Fruit fly (Drosophila melanogaster) whole organism, embryonic: ENCODE measurements around the gene CG46462.

Source experiments
- CG10565 ChIP-seq: fragments of 200-800 bp; sonication (Bioruptor generic); optimal IDR thresholded peaks from 3 replicates; lab custom pipeline; 2016; ENCODE audit warnings: missing biosample characterization, mild to moderate bottlenecking, missing genetic modification characterization
- CG11093 ChIP-seq: fragments of 200-800 bp; sonication (Bioruptor generic); IDR thresholded peaks from 3 replicates; pipeline ENCODE4 v1.3.6; 2022; ENCODE audit warnings: missing biosample characterization, missing genetic modification characterization
- CG12299 ChIP-seq: fragments of 200-800 bp; sonication (Bioruptor generic); optimal IDR thresholded peaks from 2 replicates; lab custom pipeline; 2018; ENCODE audit warnings: missing biosample characterization, mild to moderate bottlenecking, missing genetic modification characterization
- CG12391 ChIP-seq: fragments of 200-800 bp; sonication (Bioruptor generic); optimal IDR thresholded peaks from 3 replicates; lab custom pipeline; 2018; ENCODE audit warnings: missing biosample characterization, mild to moderate bottlenecking, missing genetic modification characterization, moderate library complexity
- CG13296 ChIP-seq: fragments of 200-800 bp; sonication (Bioruptor generic); optimal IDR thresholded peaks from 3 replicates; lab custom pipeline; 2018; ENCODE audit warnings: missing biosample characterization, mild to moderate bottlenecking, missing genetic modification characterization
- CG14050 ChIP-seq: fragments of 200-800 bp; sonication (Bioruptor generic); IDR thresholded peaks from 3 replicates; pipeline ENCODE4 v1.3.6; 2022; ENCODE audit warnings: missing biosample characterization, missing genetic modification characterization
- CG15696 ChIP-seq: fragments of 200-800 bp; sonication (Bioruptor generic); optimal IDR thresholded peaks from 2 replicates; lab custom pipeline; 2019; ENCODE audit warnings: missing biosample characterization, mild to moderate bottlenecking, missing genetic modification characterization, moderate library complexity
- CG1603 ChIP-seq: fragments of 200-800 bp; sonication (Bioruptor generic); optimal IDR thresholded peaks from 2 replicates; lab custom pipeline; 2019; ENCODE audit warnings: missing biosample characterization, mild to moderate bottlenecking, missing genetic modification characterization, moderate library complexity
- CG17802 ChIP-seq: fragments of 200-800 bp; sonication (Bioruptor generic); optimal IDR thresholded peaks from 2 replicates; lab custom pipeline; 2018; ENCODE audit warnings: missing biosample characterization, mild to moderate bottlenecking, missing genetic modification characterization, moderate library complexity
- CG18599 ChIP-seq: fragments of 200-800 bp; sonication (Bioruptor generic); optimal IDR thresholded peaks from 3 replicates; lab custom pipeline; 2017; ENCODE audit warnings: missing biosample characterization, missing genetic modification characterization, mild to moderate bottlenecking, moderate library complexity, missing genetic modification reagents
- CG2889 ChIP-seq: fragments of 200-800 bp; sonication (Bioruptor generic); IDR thresholded peaks from 3 replicates; pipeline ENCODE4 v1.3.6; 2022; ENCODE audit warnings: missing biosample characterization, missing genetic modification characterization
- CG31388 ChIP-seq: fragments of 200-800 bp; sonication (Bioruptor generic); optimal IDR thresholded peaks from 2 replicates; lab custom pipeline; 2016; ENCODE audit warnings: missing biosample characterization, missing genetic modification characterization
- CG31441 ChIP-seq: fragments of 200-800 bp; sonication (Bioruptor generic); IDR thresholded peaks from 2 replicates; pipeline ENCODE4 v1.3.6; 2022; ENCODE audit warnings: missing biosample characterization, missing genetic modification characterization
- CG32532 ChIP-seq: fragments of 200-800 bp; sonication (Bioruptor generic); IDR thresholded peaks from 2 replicates; pipeline ENCODE4 v1.3.6; 2022; ENCODE audit warnings: missing biosample characterization, missing genetic modification characterization
- CG3726 ChIP-seq: fragments of 200-800 bp; sonication (Bioruptor generic); IDR thresholded peaks from 3 replicates; pipeline ENCODE4, ENCODE4 v1.3.6; 2022; ENCODE audit warnings: missing biosample characterization, missing genetic modification characterization
- CG8281 ChIP-seq: fragments of 200-800 bp; sonication (Bioruptor generic); optimal IDR thresholded peaks from 2 replicates; lab custom pipeline; 2018; ENCODE audit warnings: missing biosample characterization, mild to moderate bottlenecking, missing genetic modification characterization, moderate library complexity
- CG8359 ChIP-seq: fragments of 200-800 bp; sonication (Bioruptor generic); optimal IDR thresholded peaks from 2 replicates; lab custom pipeline; 2017; ENCODE audit warnings: missing biosample characterization, mild to moderate bottlenecking, missing genetic modification characterization, borderline replicate concordance
- Dek ChIP-seq: fragments of 200-800 bp; sonication (Bioruptor generic); optimal IDR thresholded peaks from 3 replicates; lab custom pipeline; 2019; ENCODE audit warnings: missing biosample characterization, mild to moderate bottlenecking, missing genetic modification characterization, moderate library complexity
- Dip3 ChIP-seq: fragments of 200-800 bp; sonication (Bioruptor generic); optimal IDR thresholded peaks from 3 replicates; lab custom pipeline; 2016; ENCODE audit warnings: missing biosample characterization, missing genetic modification characterization
- Dp ChIP-seq: fragments of 200-800 bp; sonication (Bioruptor generic); optimal IDR thresholded peaks from 2 replicates; lab custom pipeline; 2018; ENCODE audit warnings: missing biosample characterization, mild to moderate bottlenecking, missing genetic modification characterization, moderate library complexity
- Ets65A ChIP-seq: fragments of 200-800 bp; sonication (Bioruptor generic); peaks from one replicate; lab custom pipeline; 2016; ENCODE audit warnings: missing biosample characterization, missing genetic modification characterization
- Jarid2 ChIP-seq: fragments of 200-800 bp; sonication (Bioruptor generic); optimal IDR thresholded peaks from 3 replicates; lab custom pipeline; 2017; ENCODE audit warnings: mild to moderate bottlenecking, missing biosample characterization, missing genetic modification reagents, missing genetic modification characterization
- Med ChIP-seq: fragments of 200-800 bp; sonication (Bioruptor generic); peaks from one replicate; lab custom pipeline; 2016; ENCODE audit warnings: missing biosample characterization, missing genetic modification characterization, mild to moderate bottlenecking, inconsistent platforms, moderate library complexity
- Oli ChIP-seq: fragments of 200-800 bp; sonication (Bioruptor generic); optimal IDR thresholded peaks from 2 replicates; lab custom pipeline; 2018; ENCODE audit warnings: missing biosample characterization, mild to moderate bottlenecking, missing genetic modification characterization, moderate library complexity
- Pdp1 ChIP-seq, 2 experiments: fragments of 200-800 bp; sonication (Bioruptor generic); optimal IDR thresholded peaks; 3 replicates each; lab custom pipeline; 2016; ENCODE audit warnings: missing biosample characterization in 2 of 2, missing genetic modification characterization in 2 of 2, mild to moderate bottlenecking in 1 of 2, moderate library complexity in 1 of 2
- Ptx1 ChIP-seq: fragments of 200-800 bp; sonication (Bioruptor generic); IDR thresholded peaks from 2 replicates; pipeline ENCODE4 v1.3.6; 2022; ENCODE audit warnings: missing biosample characterization, missing genetic modification characterization
- Scr ChIP-seq: fragments of 200-800 bp; sonication (Bioruptor generic); IDR thresholded peaks from 2 replicates; pipeline ENCODE4 v1.3.6; 2022; ENCODE audit warnings: missing biosample characterization, missing genetic modification characterization; ENCODE audit not compliant: partially characterized antibody
- Spps ChIP-seq: fragments of 200-800 bp; sonication (Bioruptor generic); optimal IDR thresholded peaks from 2 replicates; lab custom pipeline; 2018; ENCODE audit warnings: missing biosample characterization, mild to moderate bottlenecking, missing genetic modification characterization
- Usf ChIP-seq: fragments of 200-800 bp; sonication (Bioruptor generic); optimal IDR thresholded peaks from 2 replicates; lab custom pipeline; 2017; ENCODE audit warnings: missing genotype, missing biosample characterization, missing genetic modification characterization
- Vsx1 ChIP-seq: fragments of 200-800 bp; sonication (Bioruptor generic); optimal IDR thresholded peaks from 2 replicates; lab custom pipeline; 2017; ENCODE audit warnings: missing biosample characterization, mild to moderate bottlenecking, missing genetic modification characterization, missing genetic modification reagents
- Xbp1 ChIP-seq: fragments of 200-800 bp; sonication (Bioruptor generic); optimal IDR thresholded peaks from 3 replicates; lab custom pipeline; 2016; ENCODE audit warnings: missing biosample characterization, mild to moderate bottlenecking, missing genetic modification characterization
- YL-1 ChIP-seq: fragments of 200-800 bp; sonication (Bioruptor generic); optimal IDR thresholded peaks from 3 replicates; lab custom pipeline; 2017; ENCODE audit warnings: missing biosample characterization, mild to moderate bottlenecking, missing genetic modification characterization
- abd-A ChIP-seq: fragments of 200-800 bp; sonication (Bioruptor generic); optimal IDR thresholded peaks from 3 replicates; lab custom pipeline; 2019; ENCODE audit warnings: missing biosample characterization, mild to moderate bottlenecking, missing genetic modification characterization, moderate library complexity
- aop ChIP-seq: fragments of 200-800 bp; sonication (Bioruptor generic); IDR thresholded peaks from 2 replicates; pipeline ENCODE4 v1.3.6; 2022; ENCODE audit warnings: missing biosample characterization, missing genetic modification characterization
- bbx ChIP-seq: fragments of 200-800 bp; sonication (Bioruptor generic); IDR thresholded peaks from 2 replicates; pipeline ENCODE4 v1.3.6; 2022; ENCODE audit warnings: missing biosample characterization, missing genetic modification characterization; ENCODE audit not compliant: partially characterized antibody
- bcd ChIP-seq: fragments of 200-800 bp; sonication (Bioruptor generic); optimal IDR thresholded peaks from 2 replicates; lab custom pipeline; 2017; ENCODE audit warnings: missing biosample characterization, mild to moderate bottlenecking, missing genetic modification characterization
- cad ChIP-seq: fragments of >200 bp; optimal IDR thresholded peaks from 2 replicates; lab custom pipeline; 2017; ENCODE audit warnings: missing biosample characterization, missing genetic modification characterization
- crp ChIP-seq, 2 experiments: fragments of 200-800 bp; sonication (Bioruptor generic); optimal IDR thresholded peaks; 2 replicates in 1 of 2; 3 replicates in 1 of 2; lab custom pipeline; 2017; ENCODE audit warnings: missing biosample characterization in 2 of 2, missing genetic modification characterization in 2 of 2, mild to moderate bottlenecking in 1 of 2, moderate library complexity in 1 of 2
- esg ChIP-seq: fragments of 200-800 bp; sonication (Bioruptor generic); conservative IDR thresholded peaks from 2 replicates; pipeline ENCODE4 v1.3.6; 2022; ENCODE audit warnings: missing biosample characterization, missing genetic modification characterization
- fd102C ChIP-seq: fragments of 200-800 bp; sonication (Bioruptor generic); optimal IDR thresholded peaks from 2 replicates; lab custom pipeline; 2018; ENCODE audit warnings: missing biosample characterization, mild to moderate bottlenecking, missing genetic modification characterization, moderate library complexity
- gro ChIP-seq: fragments of 200-800 bp; sonication (Bioruptor generic); optimal IDR thresholded peaks from 2 replicates; lab custom pipeline; 2016; ENCODE audit warnings: missing biosample characterization, missing genetic modification characterization
- her ChIP-seq: fragments of 200-800 bp; sonication (Bioruptor generic); optimal IDR thresholded peaks from 2 replicates; lab custom pipeline; 2016; ENCODE audit warnings: missing biosample characterization, missing genetic modification characterization
- inv ChIP-seq: fragments of 200-800 bp; sonication (Bioruptor generic); IDR thresholded peaks from 2 replicates; pipeline ENCODE4 v1.3.6; 2022; ENCODE audit warnings: missing biosample characterization, missing genetic modification characterization; ENCODE audit not compliant: partially characterized antibody
- kni ChIP-seq: fragments of 200-800 bp; sonication (Bioruptor generic); optimal IDR thresholded peaks from 3 replicates; lab custom pipeline; 2017; ENCODE audit warnings: mild to moderate bottlenecking, missing biosample characterization, missing genetic modification reagents, missing genetic modification characterization
- pho ChIP-seq: fragments of 200-800 bp; sonication (Bioruptor generic); optimal IDR thresholded peaks from 2 replicates; lab custom pipeline; 2016; ENCODE audit warnings: missing biosample characterization, missing genetic modification characterization
- sob ChIP-seq: fragments of 200-800 bp; sonication (Bioruptor generic); IDR thresholded peaks from 2 replicates; pipeline ENCODE4 v1.3.6; 2022; ENCODE audit warnings: missing biosample characterization, missing genetic modification characterization
- tin ChIP-seq: fragments of 200-800 bp; sonication (Bioruptor generic); optimal IDR thresholded peaks from 3 replicates; lab custom pipeline; 2016; ENCODE audit warnings: missing biosample characterization, missing genetic modification characterization
- tll ChIP-seq, 2 experiments: fragments of 200-800 bp in 1 of 2; fragments of >200 bp in 1 of 2; sonication (Bioruptor generic) in 1 of 2; optimal IDR thresholded peaks; 2 replicates each; lab custom pipeline; 2017 to 2019; ENCODE audit warnings: missing biosample characterization in 2 of 2, missing genetic modification characterization in 2 of 2, mild to moderate bottlenecking in 1 of 2, moderate library complexity in 1 of 2
- wek ChIP-seq: fragments of 200-800 bp; sonication (Bioruptor generic); optimal IDR thresholded peaks from 3 replicates; lab custom pipeline; 2018; ENCODE audit warnings: missing biosample characterization, mild to moderate bottlenecking, missing genetic modification characterization, moderate library complexity

Gene CG46462

dm6 chr3L:19924771-19925304, 6.7 kb upstream of the CG46462 start, which contains the start of gene Grasp65 (continued):
- no peak for TF ChIP-seq bcd (GFP tag; lab: Kevin White, UChicago)
- peak in 1 of 2 experiments; percentile 14 for TF ChIP-seq Pdp1 (GFP tag; optimal IDR thresholded peaks at IDR 0.05; lab: Kevin White, UChicago)
- peak; percentile 3 for TF ChIP-seq Dp (GFP tag; lab: Kevin White, UChicago)
- TF ChIP-seq CG12391 (tag; lab: Kevin White, UChicago), result peak; percentile 35
- peak; percentile 96 for TF ChIP-seq wek
- no peak for TF ChIP-seq CG2889
- TF ChIP-seq sob (GFP tag; lab: Robert Waterston, UW), result no peak
- TF ChIP-seq Oli (tag; lab: Kevin White, UChicago), result no peak
- peak; percentile 29; the same call in 1 of the 2 replicates for TF ChIP-seq CG31441 (GFP tag; lab: Robert Waterston, UW)
- peak; percentile 40; the same call in 1 of the 2 replicates for TF ChIP-seq bbx (GFP tag; lab: Robert Waterston, UW)
- no peak for TF ChIP-seq kni
- no peak for TF ChIP-seq fd102C
- TF ChIP-seq CG3726 (GFP tag; lab: Robert Waterston, UW), result no peak
- peak; percentile 38 for TF ChIP-seq CG1603
- TF ChIP-seq Dek, result peak; percentile 32
- peak; percentile 31 for TF ChIP-seq CG13296
- peak; percentile 15 to 91 for TF ChIP-seq crp (GFP tag; optimal IDR thresholded peaks at IDR 0.05; lab: Kevin White, UChicago)
- no peak for TF ChIP-seq inv (GFP tag; lab: Robert Waterston, UW)
- peak; percentile 18; the same call in 1 of the 2 replicates for TF ChIP-seq CG32532
- no peak for TF ChIP-seq CG12299 (tag; lab: Kevin White, UChicago)
- TF ChIP-seq pho (GFP tag; lab: Kevin White, UChicago), result no peak
- TF ChIP-seq CG10565, result no peak
- TF ChIP-seq Spps (tag; lab: Kevin White, UChicago), result no peak
- peak; percentile 23 for TF ChIP-seq Ets65A (GFP tag; lab: Kevin White, UChicago)
- TF ChIP-seq CG17802 (tag; lab: Kevin White, UChicago), result no peak
- no peak for TF ChIP-seq Xbp1 (GFP tag; lab: Kevin White, UChicago)
- no peak for TF ChIP-seq gro (GFP tag; lab: Kevin White, UChicago)
- no peak for TF ChIP-seq CG15696 (tag; lab: Kevin White, UChicago)
- no peak for TF ChIP-seq tll (GFP tag; optimal IDR thresholded peaks at IDR 0.05; lab: Kevin White, UChicago)
- no peak for TF ChIP-seq CG31388 (GFP tag; lab: Kevin White, UChicago)
- TF ChIP-seq Jarid2, result no peak
- no peak for TF ChIP-seq Usf (GFP tag; lab: Kevin White, UChicago)
- TF ChIP-seq cad (GFP tag; lab: Kevin White, UChicago), result no peak
- no peak for TF ChIP-seq tin (GFP tag; lab: Kevin White, UChicago)
- peak; percentile 83 for TF ChIP-seq YL-1 (GFP tag; lab: Kevin White, UChicago)
- no peak for TF ChIP-seq Vsx1 (GFP tag; lab: Kevin White, UChicago)
- no peak for TF ChIP-seq CG8281 (tag; lab: Kevin White, UChicago)
- no peak for TF ChIP-seq Scr (GFP tag; lab: Robert Waterston, UW)
- no peak for TF ChIP-seq CG11093 (GFP tag; lab: Robert Waterston, UW)
- TF ChIP-seq Ptx1 (GFP tag; lab: Robert Waterston, UW), result no peak
- no peak for TF ChIP-seq aop (GFP tag; lab: Robert Waterston, UW)
- no peak for TF ChIP-seq CG14050 (GFP tag; lab: Robert Waterston, UW)
- no peak for TF ChIP-seq abd-A (tag; lab: Kevin White, UChicago)
- no peak for TF ChIP-seq esg (GFP tag; lab: Robert Waterston, UW)
- no peak for TF ChIP-seq CG18599 (GFP tag; lab: Kevin White, UChicago)
- no peak for TF ChIP-seq Dip3 (GFP tag; lab: Kevin White, UChicago)
- no peak for TF ChIP-seq CG8359 (GFP tag; lab: Kevin White, UChicago)
- TF ChIP-seq her, result peak; percentile 15
- peak; percentile 61 for TF ChIP-seq Med (GFP tag; lab: Kevin White, UChicago)
